Fruit fly (Drosophila melanogaster): ENCODE results near the gene Hpf1.

The Hpf1 gene

dm6 chr3R:5758624-5759209, 33.0 kb upstream of the Hpf1 start, which contains the start of gene Sec8 (continued):
- TF ChIP-seq jing (GFP tag; optimal IDR thresholded peaks at IDR 0.05) (no peak), Dp (GFP tag; optimal IDR thresholded peaks at IDR 0.05) (peak; percentile 87), vvl (GFP tag; IDR thresholded peaks at IDR 0.05) (peak; percentile 51), kah (GFP tag; optimal IDR thresholded peaks at IDR 0.05) (no peak), CG6254 (GFP tag; optimal IDR thresholded peaks at IDR 0.05) (peak; percentile 26), Abd-B (GFP tag; optimal IDR thresholded peaks at IDR 0.05) (no peak), lmd (GFP tag; IDR thresholded peaks at IDR 0.05) (peak; percentile 36; the same call in 1 of the 2 replicates), gce (GFP tag; IDR thresholded peaks at IDR 0.05) (no peak), CG7372 (GFP tag; IDR thresholded peaks at IDR 0.05) (no peak), rib (GFP tag; IDR thresholded peaks at IDR 0.05) (no peak), dysf (GFP tag; IDR thresholded peaks at IDR 0.05) (peak; percentile 28; the same call in 1 of the 3 replicates), Sox102F (GFP tag; optimal IDR thresholded peaks at IDR 0.05) (no peak), CG4820 (GFP tag; optimal IDR thresholded peaks at IDR 0.05) (peak; percentile 28), disco-r (GFP tag; optimal IDR thresholded peaks at IDR 0.05) (no peak), stc (GFP tag; IDR thresholded peaks at IDR 0.05) (no peak), CG4282 (GFP tag; optimal IDR thresholded peaks at IDR 0.05) (peak; percentile 37), D (optimal IDR thresholded peaks at IDR 0.05) (no peak), D (GFP tag; optimal IDR thresholded peaks at IDR 0.05) (no peak), eyg (GFP tag; optimal IDR thresholded peaks at IDR 0.05) (no peak), CG43689 (GFP tag; IDR thresholded peaks at IDR 0.05) (no peak), Lim3 (GFP tag; IDR thresholded peaks at IDR 0.05) (no peak), CG6689 (GFP tag; IDR thresholded peaks at IDR 0.05) (no peak), Dad (GFP tag; optimal IDR thresholded peaks at IDR 0.05) (peak; percentile 57), CG4617 (GFP tag; optimal IDR thresholded peaks at IDR 0.05; ENCODE audit: borderline replicate concordance) (peak; percentile 92), Ravus (GFP tag; IDR thresholded peaks at IDR 0.05) (no peak), inv (GFP tag; IDR thresholded peaks at IDR 0.05; ENCODE audit: partially characterized antibody) (peak; percentile 82), Mes4 (GFP tag; optimal IDR thresholded peaks at IDR 0.05) (no peak), hkb (optimal IDR thresholded peaks at IDR 0.05) (no peak), hkb (GFP tag; IDR thresholded peaks at IDR 0.05) (no peak), Deaf1 (tag; optimal IDR thresholded peaks at IDR 0.05) (no peak), Pdp1 (GFP tag; optimal IDR thresholded peaks at IDR 0.05) (no peak), Sry-β (GFP tag; optimal IDR thresholded peaks at IDR 0.05) (no peak), z (GFP tag; IDR thresholded peaks at IDR 0.05) (no peak), dimm (GFP tag; IDR thresholded peaks at IDR 0.05) (no peak), ac (GFP tag; optimal IDR thresholded peaks at IDR 0.05) (no peak), Hr51 (GFP tag; optimal IDR thresholded peaks at IDR 0.05) (peak in 1 of 2 experiments; percentile 18), Ada2b (GFP tag; IDR thresholded peaks at IDR 0.05) (no peak), Atf6 (GFP tag; IDR thresholded peaks at IDR 0.05) (no peak), tap (tag; optimal IDR thresholded peaks at IDR 0.05) (no peak), hbn (GFP tag; IDR thresholded peaks at IDR 0.05; ENCODE audit: partially characterized antibody) (peak; percentile 83), CG2712 (tag; optimal IDR thresholded peaks at IDR 0.05) (peak; percentile 60), CG31224 (GFP tag; IDR thresholded peaks at IDR 0.05) (no peak), Chrac-16 (GFP tag; optimal IDR thresholded peaks at IDR 0.05) (peak; percentile 43), gcm (GFP tag; optimal IDR thresholded peaks at IDR 0.05) (no peak), CG2202 (tag; optimal IDR thresholded peaks at IDR 0.05) (no peak), CG32532 (GFP tag; IDR thresholded peaks at IDR 0.05) (peak; percentile 61), fd64A (GFP tag; optimal IDR thresholded peaks at IDR 0.05) (no peak), sisA (GFP tag; IDR thresholded peaks at IDR 0.05) (no peak), jumu (GFP tag; optimal IDR thresholded peaks at IDR 0.05) (peak; percentile 63), CG32767 (GFP tag; IDR thresholded peaks at IDR 0.05) (no peak), danr (GFP tag; IDR thresholded peaks at IDR 0.05) (no peak), slp2 (GFP tag; optimal IDR thresholded peaks at IDR 0.05) (no peak)

Measured in whole organism, embryonic.